Fruit fly (Drosophila melanogaster) whole organism, embryonic: ENCODE measurements around the gene GIIIspla2.

Source experiments
- Adf1 ChIP-seq: fragments of 200-800 bp; sonication (Bioruptor generic); IDR thresholded peaks from 2 replicates; pipeline ENCODE4 v1.3.6; 2022; ENCODE audit warnings: missing biosample characterization, missing genetic modification characterization
- Atf3 ChIP-seq: fragments of 200-800 bp; sonication (Bioruptor generic); optimal IDR thresholded peaks from 3 replicates; lab custom pipeline; 2016; ENCODE audit warnings: missing biosample characterization, missing genetic modification characterization
- B-H2 ChIP-seq: fragments of 200-800 bp; sonication (Bioruptor generic); optimal IDR thresholded peaks from 2 replicates; lab custom pipeline; 2018; ENCODE audit warnings: missing biosample characterization, mild to moderate bottlenecking, missing genetic modification characterization
- CG1024 ChIP-seq: fragments of 200-800 bp; sonication (Bioruptor generic); IDR thresholded peaks from 2 replicates; pipeline ENCODE4 v1.3.6; 2022; ENCODE audit warnings: missing biosample characterization, missing genetic modification characterization
- CG10431 ChIP-seq: fragments of 200-800 bp; sonication (Bioruptor generic); optimal IDR thresholded peaks from 3 replicates; lab custom pipeline; 2018; ENCODE audit warnings: missing biosample characterization, mild to moderate bottlenecking, missing genetic modification characterization
- CG14050 ChIP-seq: fragments of 200-800 bp; sonication (Bioruptor generic); IDR thresholded peaks from 3 replicates; pipeline ENCODE4 v1.3.6; 2022; ENCODE audit warnings: missing biosample characterization, missing genetic modification characterization
- CG14860 ChIP-seq: fragments of 200-800 bp; sonication (Bioruptor generic); IDR thresholded peaks from 3 replicates; pipeline ENCODE4 v1.3.6; 2022; ENCODE audit warnings: missing biosample characterization, missing genetic modification characterization; ENCODE audit not compliant: partially characterized antibody
- CG15011 ChIP-seq: fragments of 200-800 bp; sonication (Bioruptor generic); optimal IDR thresholded peaks from 3 replicates; lab custom pipeline; 2018; ENCODE audit warnings: missing biosample characterization, mild to moderate bottlenecking, missing genetic modification characterization
- CG1647 ChIP-seq: fragments of 200-800 bp; sonication (Bioruptor generic); optimal IDR thresholded peaks from 3 replicates; lab custom pipeline; 2016; ENCODE audit warnings: missing biosample characterization, missing genetic modification characterization
- CG17361 ChIP-seq: fragments of 200-800 bp; sonication (Bioruptor generic); IDR thresholded peaks from 3 replicates; pipeline ENCODE4 v1.3.6; 2022; ENCODE audit warnings: missing biosample characterization, missing genetic modification characterization
- CG17829 ChIP-seq: fragments of 200-800 bp; optimal IDR thresholded peaks from 2 replicates; lab custom pipeline; 2019; ENCODE audit warnings: missing biosample characterization, mild to moderate bottlenecking, missing genetic modification characterization, moderate library complexity
- CG18262 ChIP-seq: fragments of 200-800 bp; optimal IDR thresholded peaks from 3 replicates; lab custom pipeline; 2019; ENCODE audit warnings: missing biosample characterization, mild to moderate bottlenecking, missing genetic modification characterization, moderate library complexity
- CG6272 ChIP-seq: fragments of 200-800 bp; sonication (Bioruptor generic); IDR thresholded peaks from 2 replicates; pipeline ENCODE4 v1.3.6; 2022; ENCODE audit warnings: missing biosample characterization, missing genetic modification characterization
- CG6813 ChIP-seq: fragments of 200-800 bp; sonication (Bioruptor generic); optimal IDR thresholded peaks from 2 replicates; lab custom pipeline; 2017; ENCODE audit warnings: missing biosample characterization, missing genetic modification characterization, mild to moderate bottlenecking, moderate library complexity, missing genetic modification reagents
- CG7786 ChIP-seq: fragments of 200-800 bp; sonication (Bioruptor generic); optimal IDR thresholded peaks from 2 replicates; lab custom pipeline; 2016; ENCODE audit warnings: missing biosample characterization, missing genetic modification characterization
- CG8924 ChIP-seq: fragments of 200-800 bp; optimal IDR thresholded peaks from 3 replicates; lab custom pipeline; 2019; ENCODE audit warnings: missing biosample characterization, mild to moderate bottlenecking, missing genetic modification characterization, moderate library complexity
- CG9876 ChIP-seq: fragments of 200-800 bp; sonication (Bioruptor generic); optimal IDR thresholded peaks from 2 replicates; lab custom pipeline; 2016; ENCODE audit warnings: missing biosample characterization, missing genetic modification characterization
- CrebB ChIP-seq: fragments of 200-800 bp; sonication (Bioruptor generic); optimal IDR thresholded peaks from 3 replicates; lab custom pipeline; 2018; ENCODE audit warnings: missing biosample characterization, mild to moderate bottlenecking, missing genetic modification characterization
- D19B ChIP-seq: fragments of 200-800 bp; sonication (Bioruptor generic); optimal IDR thresholded peaks from 2 replicates; lab custom pipeline; 2017; ENCODE audit warnings: missing biosample characterization, mild to moderate bottlenecking, missing genetic modification characterization
- GATAe ChIP-seq: fragments of 200-800 bp; sonication (Bioruptor generic); conservative IDR thresholded peaks from 2 replicates; pipeline ENCODE4 v1.3.6; 2022; ENCODE audit warnings: missing biosample characterization, missing genetic modification characterization
- H2.0 ChIP-seq: fragments of 200-800 bp; sonication (Bioruptor generic); IDR thresholded peaks from 2 replicates; pipeline ENCODE4 v1.3.6; 2022; ENCODE audit warnings: missing biosample characterization, missing genetic modification characterization
- MESR4 ChIP-seq: fragments of 200-800 bp; sonication (Bioruptor generic); optimal IDR thresholded peaks from 2 replicates; lab custom pipeline; 2018; ENCODE audit warnings: missing biosample characterization, mild to moderate bottlenecking, missing genetic modification characterization, moderate library complexity
- MTF-1 ChIP-seq: fragments of 200-800 bp; sonication (Bioruptor generic); optimal IDR thresholded peaks from 2 replicates; lab custom pipeline; 2018; ENCODE audit warnings: missing biosample characterization, mild to moderate bottlenecking, missing genetic modification characterization, borderline replicate concordance
- Myb ChIP-seq: fragments of 200-800 bp; sonication (Bioruptor generic); optimal IDR thresholded peaks from 2 replicates; lab custom pipeline; 2016; ENCODE audit warnings: missing biosample characterization, missing genetic modification characterization
- NC2α ChIP-seq: fragments of 200-800 bp; sonication (Bioruptor generic); optimal IDR thresholded peaks from 2 replicates; lab custom pipeline; 2016; ENCODE audit warnings: missing biosample characterization, missing genetic modification characterization
- NC2β ChIP-seq: fragments of 200-800 bp; sonication (Bioruptor generic); optimal IDR thresholded peaks from 2 replicates; lab custom pipeline; 2016; ENCODE audit warnings: missing biosample characterization, missing genetic modification characterization
- Nf-YB ChIP-seq: fragments of 200-800 bp; sonication (Bioruptor generic); optimal IDR thresholded peaks from 3 replicates; lab custom pipeline; 2019; ENCODE audit warnings: missing biosample characterization, mild to moderate bottlenecking, missing genetic modification characterization, moderate library complexity
- Pdp1 ChIP-seq, 2 experiments: fragments of 200-800 bp; sonication (Bioruptor generic); optimal IDR thresholded peaks; 3 replicates each; lab custom pipeline; 2016; ENCODE audit warnings: missing biosample characterization in 2 of 2, missing genetic modification characterization in 2 of 2, mild to moderate bottlenecking in 1 of 2, moderate library complexity in 1 of 2
- Sox100B ChIP-seq: fragments of 200-800 bp; sonication (Bioruptor generic); optimal IDR thresholded peaks from 3 replicates; lab custom pipeline; 2018; ENCODE audit warnings: missing biosample characterization, mild to moderate bottlenecking, missing genetic modification characterization
- Trl ChIP-seq, 3 experiments: fragments of >200 bp in 2 of 3; fragments of 200-800 bp in 1 of 3; sonication (Bioruptor generic) in 1 of 3; optimal IDR thresholded peaks; 2 replicates in 1 of 3; 3 replicates in 2 of 3; lab custom pipeline; 2016 to 2017; ENCODE audit warnings: missing biosample characterization in 1 of 3, missing genetic modification characterization in 1 of 3
- bsh ChIP-seq, 2 experiments: fragments of 200-800 bp; sonication (Bioruptor generic); optimal IDR thresholded peaks; 2 replicates each; lab custom pipeline; 2017 to 2018; ENCODE audit warnings: mild to moderate bottlenecking in 2 of 2, missing biosample characterization in 2 of 2, missing genetic modification characterization in 2 of 2, moderate library complexity in 1 of 2
- cato ChIP-seq: fragments of 200-800 bp; sonication (Bioruptor generic); optimal IDR thresholded peaks from 2 replicates; lab custom pipeline; 2016; ENCODE audit warnings: missing biosample characterization, missing genetic modification characterization, borderline replicate concordance
- cg ChIP-seq: fragments of 200-800 bp; sonication (Bioruptor generic); optimal IDR thresholded peaks from 3 replicates; lab custom pipeline; 2019; ENCODE audit warnings: missing biosample characterization, mild to moderate bottlenecking, missing genetic modification characterization, moderate library complexity
- chn ChIP-seq: fragments of 200-800 bp; sonication (Bioruptor generic); optimal IDR thresholded peaks from 2 replicates; lab custom pipeline; 2016; ENCODE audit warnings: missing biosample characterization, missing genetic modification characterization
- corto ChIP-seq: fragments of 200-800 bp; sonication (Bioruptor generic); optimal IDR thresholded peaks from 2 replicates; lab custom pipeline; 2016; ENCODE audit warnings: missing biosample characterization, mild to moderate bottlenecking, missing genetic modification characterization, moderate library complexity
- gce ChIP-seq: fragments of 200-800 bp; sonication (Bioruptor generic); IDR thresholded peaks from 3 replicates; pipeline ENCODE4 v1.3.6; 2022; ENCODE audit warnings: missing biosample characterization, missing genetic modification characterization
- hb ChIP-seq: fragments of 200-800 bp; sonication (Bioruptor generic); IDR thresholded peaks from 3 replicates; pipeline ENCODE4 v1.3.6; 2022; ENCODE audit warnings: missing biosample characterization, missing genetic modification characterization; ENCODE audit not compliant: partially characterized antibody
- jumu ChIP-seq: fragments of 200-800 bp; sonication (Bioruptor generic); optimal IDR thresholded peaks from 3 replicates; lab custom pipeline; 2016; ENCODE audit warnings: missing biosample characterization, missing genetic modification characterization
- nerfin-1 ChIP-seq: fragments of 200-800 bp; sonication (Bioruptor generic); optimal IDR thresholded peaks from 3 replicates; lab custom pipeline; 2019; ENCODE audit warnings: missing biosample characterization, mild to moderate bottlenecking, missing genetic modification characterization, moderate library complexity
- pan ChIP-seq, 4 experiments: fragments of >200 bp in 3 of 4; fragments of 200-800 bp in 1 of 4; sonication (Bioruptor generic) in 1 of 4; optimal IDR thresholded peaks in 3 of 4; IDR thresholded peaks in 1 of 4; 2 replicates each; pipeline versions ENCODE4 v1.3.6 to Lab custom; 2017 to 2022; ENCODE audit warnings: missing biosample characterization in 2 of 4, missing genetic modification characterization in 2 of 4, mixed read lengths in 1 of 4
- pros ChIP-seq: fragments of 200-800 bp; sonication (Bioruptor generic); optimal IDR thresholded peaks from 3 replicates; lab custom pipeline; 2019; ENCODE audit warnings: missing biosample characterization, mild to moderate bottlenecking, missing genetic modification characterization, moderate library complexity
- slbo ChIP-seq: fragments of 200-800 bp; sonication (Bioruptor generic); IDR thresholded peaks from 2 replicates; pipeline ENCODE4 v1.3.6; 2022; ENCODE audit warnings: missing biosample characterization, missing genetic modification characterization
- tin ChIP-seq: fragments of 200-800 bp; sonication (Bioruptor generic); optimal IDR thresholded peaks from 3 replicates; lab custom pipeline; 2016; ENCODE audit warnings: missing biosample characterization, missing genetic modification characterization
- tll ChIP-seq, 2 experiments: fragments of 200-800 bp in 1 of 2; fragments of >200 bp in 1 of 2; sonication (Bioruptor generic) in 1 of 2; optimal IDR thresholded peaks; 2 replicates each; lab custom pipeline; 2017 to 2019; ENCODE audit warnings: missing biosample characterization in 2 of 2, missing genetic modification characterization in 2 of 2, mild to moderate bottlenecking in 1 of 2, moderate library complexity in 1 of 2
- vvl ChIP-seq: fragments of 200-800 bp; sonication (Bioruptor generic); IDR thresholded peaks from 2 replicates; pipeline ENCODE4 v1.3.6; 2022; ENCODE audit warnings: missing biosample characterization, missing genetic modification characterization

The GIIIspla2 gene

dm6 chrX:8114476-8115342 lies 42.7 kb upstream of the GIIIspla2 start (continued):
- peak; percentile 36 for TF ChIP-seq D19B (GFP tag; lab: Kevin White, UChicago)
- TF ChIP-seq CG18262: peak; percentile 55
- TF ChIP-seq vvl (GFP tag; lab: Robert Waterston, UW): peak; percentile 43; the same call in 1 of the 2 replicates
- no peak for TF ChIP-seq GATAe (GFP tag; lab: Robert Waterston, UW)
- TF ChIP-seq CG7786 (GFP tag; lab: Kevin White, UChicago): peak; percentile 65
- peak; percentile 62 for TF ChIP-seq CG15011 (GFP tag; lab: Kevin White, UChicago)
- TF ChIP-seq Sox100B: peak; percentile 61
- TF ChIP-seq cg (GFP tag; lab: Kevin White, UChicago): peak; percentile 29
- TF ChIP-seq CG17361 (GFP tag; lab: Robert Waterston, UW): peak; percentile 75
- TF ChIP-seq MTF-1 (GFP tag; lab: Kevin White, UChicago): no peak
- TF ChIP-seq hb (GFP tag; lab: Robert Waterston, UW): no peak
- TF ChIP-seq Atf3 (GFP tag; lab: Kevin White, UChicago): no peak
- peak; percentile 53; the same call in 1 of the 3 replicates for TF ChIP-seq gce (GFP tag; lab: Robert Waterston, UW)
- TF ChIP-seq cato: no peak
- no peak for TF ChIP-seq MESR4 (GFP tag; lab: Kevin White, UChicago)
- no peak for TF ChIP-seq Nf-YB
- TF ChIP-seq CG6272 (GFP tag; lab: Robert Waterston, UW): no peak
- TF ChIP-seq CG9876 (GFP tag; lab: Kevin White, UChicago): no peak
- peak; percentile 29 for TF ChIP-seq NC2β
- TF ChIP-seq NC2α (GFP tag; lab: Kevin White, UChicago): no peak
- TF ChIP-seq jumu (GFP tag; lab: Kevin White, UChicago): no peak
- TF ChIP-seq pan (optimal IDR thresholded peaks at IDR 0.05; lab: Kevin White, UChicago): no peak
- peak in 1 of 2 experiments; percentile 73 for TF ChIP-seq pan (GFP tag; optimal IDR thresholded peaks at IDR 0.05 in 1 of 2, IDR thresholded peaks at IDR 0.05 in 1 of 2)
- TF ChIP-seq tin (GFP tag; lab: Kevin White, UChicago): peak; percentile 20
- TF ChIP-seq B-H2 (GFP tag; lab: Kevin White, UChicago): peak; percentile 48
- TF ChIP-seq, all 482 proteins: peak for 254

- TF ChIP-seq nerfin-1 (tag; lab: Kevin White, UChicago) (peak; percentile 13), Pdp1 (GFP tag; optimal IDR thresholded peaks at IDR 0.05; lab: Kevin White, UChicago) (peak in 1 of 2 experiments; percentile 95), H2.0 (GFP tag; lab: Robert Waterston, UW) (no peak), Adf1 (GFP tag; lab: Robert Waterston, UW) (no peak), Trl (optimal IDR thresholded peaks at IDR 0.05; lab: Kevin White, UChicago) (peak in 1 of 2 experiments; percentile 57), Trl (GFP tag; optimal IDR thresholded peaks at IDR 0.05; lab: Kevin White, UChicago) (no peak), slbo (GFP tag; lab: Robert Waterston, UW) (0 out of 2 replicates have a peak, but pooled peaks have one; percentile 0), bsh (GFP tag; optimal IDR thresholded peaks at IDR 0.05; lab: Kevin White, UChicago) (no peak), CG1647 (GFP tag; lab: Kevin White, UChicago) (no peak), CrebB (tag; lab: Kevin White, UChicago) (no peak)
- TF ChIP-seq, all 482 proteins: peak for 4
These were observed 42.1 kb upstream of the GIIIspla2 start for dm6 chrX:8115343-8115676.

- no peak for TF ChIP-seq CG8924 (tag; lab: Kevin White, UChicago)
- no peak for TF ChIP-seq tll (GFP tag; optimal IDR thresholded peaks at IDR 0.05; lab: Kevin White, UChicago)
- no peak for TF ChIP-seq CG17829
- no peak for TF ChIP-seq CG7786 (GFP tag; lab: Kevin White, UChicago)
- no peak for TF ChIP-seq CG14050 (GFP tag; lab: Robert Waterston, UW)
- TF ChIP-seq pros (GFP tag; lab: Kevin White, UChicago): no peak
- no peak for TF ChIP-seq chn
- no peak for TF ChIP-seq corto (GFP tag; lab: Kevin White, UChicago)
- no peak for TF ChIP-seq CG14860 (GFP tag; lab: Robert Waterston, UW)
- peak; percentile 19 for TF ChIP-seq CG6813
- no peak for TF ChIP-seq CG10431 (GFP tag; lab: Kevin White, UChicago)
- no peak for TF ChIP-seq CG1024 (GFP tag; lab: Robert Waterston, UW)
- TF ChIP-seq Myb (GFP tag; lab: Kevin White, UChicago): peak; percentile 18
These were observed 41.6 kb upstream of the GIIIspla2 start, which contains the start of gene Gclc for dm6 chrX:8115717-8116311. Gene Gclc, minus strand, starts transcription at chrX:8116147.
